Worm (Caenorhabditis elegans) whole organism, L3 larva: ENCODE data around the gene cyy-1.

Source experiments
- ama-1 ChIP-seq: fragments of 150-350 bp; optimal IDR thresholded peaks from 2 replicates; lab custom pipeline; 2018
- ceh-82 ChIP-seq: fragments of 150-350 bp; optimal IDR thresholded peaks from 2 replicates; lab custom pipeline; 2014; ENCODE audit warnings: missing biosample characterization, missing genetic modification characterization
- egl-27 ChIP-seq: sonication (generic microtip); optimal IDR thresholded peaks from 4 replicates; lab custom pipeline; 2017; ENCODE audit warnings: missing biosample characterization, missing genetic modification reagents, missing genetic modification characterization
- elt-2 ChIP-seq: sonication (generic microtip); optimal IDR thresholded peaks from 2 replicates; lab custom pipeline; 2016; ENCODE audit warnings: missing genetic modification reagents, mild to moderate bottlenecking, missing genetic modification characterization, missing compliant biosample characterization
- elt-3 ChIP-seq, 3 experiments: fragments of 150-350 bp in 1 of 3; sonication (generic microtip) in 2 of 3; optimal IDR thresholded peaks; 2 replicates in 2 of 3; 4 replicates in 1 of 3; lab custom pipeline; 2014 to 2017; ENCODE audit warnings: missing biosample characterization in 3 of 3, missing genetic modification characterization in 3 of 3
- fkh-10 ChIP-seq: sonication (generic microtip); optimal IDR thresholded peaks from 2 replicates; lab custom pipeline; 2017; ENCODE audit warnings: missing biosample characterization, missing genetic modification reagents, missing genetic modification characterization
- fkh-2 ChIP-seq: fragments of 150-350 bp; optimal IDR thresholded peaks from 2 replicates; lab custom pipeline; 2014; ENCODE audit warnings: missing biosample characterization, missing genetic modification reagents, missing genetic modification characterization
- lsy-12 ChIP-seq: sonication (generic microtip); optimal IDR thresholded peaks from 2 replicates; lab custom pipeline; 2016; ENCODE audit warnings: mild to moderate bottlenecking, missing genetic modification characterization, missing compliant biosample characterization
- mdl-1 ChIP-seq: fragments of 150-350 bp; optimal IDR thresholded peaks from 2 replicates; lab custom pipeline; 2014; ENCODE audit warnings: missing biosample characterization, missing genetic modification characterization
- nfya-1 ChIP-seq: sonication (generic microtip); optimal IDR thresholded peaks from 2 replicates; lab custom pipeline; 2017; ENCODE audit warnings: missing genetic modification characterization, mild to moderate bottlenecking, missing compliant biosample characterization, antibody characterized with exemption, moderate library complexity; ENCODE audit not compliant: insufficient read depth
- nhr-25 ChIP-seq: sonication (generic microtip); optimal IDR thresholded peaks from 2 replicates; lab custom pipeline; 2017; ENCODE audit warnings: missing biosample characterization, missing genetic modification characterization
- nhr-77 ChIP-seq: fragments of 150-350 bp; optimal IDR thresholded peaks from 2 replicates; lab custom pipeline; 2014; ENCODE audit warnings: missing biosample characterization, missing genetic modification characterization

ce11 chrIII:8370846-8371257 lies 34.8 kb upstream of the cyy-1 start:
- TF ChIP-seq lsy-12 (tag; lab: Kevin White, UChicago) (no peak), ceh-82 (tag; lab: Kevin White, UChicago) (no peak), elt-3 (tag; optimal IDR thresholded peaks at IDR 0.05; lab: Kevin White, UChicago) (no peak), elt-2 (peak; percentile 85), ama-1 (lab: Kevin White, UChicago) (no peak), fkh-2 (no peak), nhr-77 (tag; lab: Kevin White, UChicago) (no peak), fkh-10 (GFP tag; lab: Kevin White, UChicago) (no peak), nhr-25 (tag; lab: Kevin White, UChicago) (no peak), egl-27 (tag; lab: Kevin White, UChicago) (no peak), mdl-1 (tag; lab: Kevin White, UChicago) (peak; percentile 55), nfya-1 (peak; percentile 88)
